Worm (Caenorhabditis elegans) whole organism, L4 larva: ENCODE results near the gene clec-19.

ENCODE experiments used
- Y5F2A.4 ChIP-seq: fragments of 200-800 bp; sonication (Bioruptor generic); optimal IDR thresholded peaks from 2 replicates; lab custom pipeline; 2018; ENCODE audit warnings: mild to moderate bottlenecking, missing genetic modification characterization, missing compliant biosample characterization
- lir-3 ChIP-seq: sonication (generic microtip); optimal IDR thresholded peaks from 2 replicates; lab custom pipeline; 2016; ENCODE audit warnings: mild to moderate bottlenecking, missing genetic modification characterization, missing compliant biosample characterization
- nhr-76 ChIP-seq: fragments of 150-350 bp; optimal IDR thresholded peaks from 2 replicates; lab custom pipeline; 2014; ENCODE audit warnings: missing biosample characterization, missing genetic modification characterization
- snpc-4 ChIP-seq: fragments of 150-350 bp; optimal IDR thresholded peaks from 2 replicates; lab custom pipeline; 2014; ENCODE audit warnings: missing biosample characterization, missing genetic modification characterization

DNA sequence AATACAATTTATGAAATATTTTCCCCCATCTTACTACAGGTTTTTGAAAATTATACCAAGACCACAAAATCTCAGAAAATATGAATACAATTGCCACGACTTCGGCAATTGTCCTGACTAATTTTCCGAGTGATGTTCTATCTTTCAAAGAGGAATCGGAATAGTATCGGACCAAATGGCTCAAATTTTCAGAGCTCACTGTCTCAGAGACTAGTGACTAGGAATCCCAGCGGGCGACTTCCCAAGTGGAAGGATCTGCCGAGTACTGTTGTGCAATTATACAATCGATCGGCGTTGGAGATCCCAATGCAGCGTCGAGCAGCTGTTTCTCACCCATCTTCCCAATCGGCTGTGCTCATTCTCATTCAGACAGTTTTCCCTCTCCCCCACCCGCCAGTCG, 18.5 kb upstream of the clec-19 start, which contains the start of gene F45C12.17:
- no peak for TF ChIP-seq lir-3 (tag; lab: Kevin White, UChicago)
- no peak for TF ChIP-seq Y5F2A.4 (GFP tag; lab: Kevin White, UChicago)
- no peak for TF ChIP-seq snpc-4 (tag; lab: Kevin White, UChicago)
- no peak for TF ChIP-seq nhr-76 (tag; lab: Kevin White, UChicago)
